Fruit fly (Drosophila melanogaster) whole organism, embryonic: Measurements from ENCODE around the gene CG15336.
A peak's percentile ranks its signal among the peaks of the same experiment; 100 is the strongest.

ENCODE experiments used
- CG15479 ChIP-seq: fragments of 200-800 bp; sonication (Bioruptor generic); optimal IDR thresholded peaks from 3 replicates; lab custom pipeline; 2019; ENCODE audit warnings: missing biosample characterization, mild to moderate bottlenecking, missing genetic modification characterization, moderate library complexity
- CG17328 ChIP-seq: fragments of 200-800 bp; sonication (Bioruptor generic); IDR thresholded peaks from 2 replicates; pipeline ENCODE4 v1.3.6; 2022; ENCODE audit warnings: missing biosample characterization, missing genetic modification characterization
- CG2889 ChIP-seq: fragments of 200-800 bp; sonication (Bioruptor generic); IDR thresholded peaks from 3 replicates; pipeline ENCODE4 v1.3.6; 2022; ENCODE audit warnings: missing biosample characterization, missing genetic modification characterization
- Med ChIP-seq: fragments of 200-800 bp; sonication (Bioruptor generic); peaks from one replicate; lab custom pipeline; 2016; ENCODE audit warnings: missing biosample characterization, missing genetic modification characterization, mild to moderate bottlenecking, inconsistent platforms, moderate library complexity
- sens-2 ChIP-seq: fragments of 200-800 bp; sonication (Bioruptor generic); IDR thresholded peaks from 2 replicates; pipeline ENCODE4 v1.3.6; 2022; ENCODE audit warnings: missing biosample characterization, missing genetic modification characterization
- tap ChIP-seq: fragments of 200-800 bp; optimal IDR thresholded peaks from 3 replicates; lab custom pipeline; 2019; ENCODE audit warnings: missing biosample characterization, mild to moderate bottlenecking, missing genetic modification characterization, moderate library complexity
- wdn ChIP-seq: fragments of 200-800 bp; sonication (Bioruptor generic); IDR thresholded peaks from 2 replicates; pipeline ENCODE4 v1.3.6; 2022; ENCODE audit warnings: missing biosample characterization, missing genetic modification characterization

- TF ChIP-seq sens-2 (no peak), tap (tag; lab: Kevin White, UChicago) (peak; percentile 67), Med (GFP tag; lab: Kevin White, UChicago) (peak; percentile 86), CG17328 (GFP tag; lab: Robert Waterston, UW) (0 out of 2 replicates have a peak, but pooled peaks have one; percentile 24), CG15479 (GFP tag; lab: Kevin White, UChicago) (no peak), wdn (GFP tag; lab: Robert Waterston, UW) (no peak), CG2889 (GFP tag; lab: Robert Waterston, UW) (peak; percentile 36; the same call in 1 of the 3 replicates)
These were observed 33.0 kb upstream of the CG15336 start for dm6 chrX:8114476-8115342.
